Worm (Caenorhabditis elegans) whole organism, L1 larva: ENCODE results near the gene ifd-1.

Experiments
- C04F5.9 ChIP-seq: sonication (generic microtip); optimal IDR thresholded peaks from 2 replicates; lab custom pipeline; 2016; ENCODE audit warnings: missing genetic modification characterization, missing compliant biosample characterization
- C16A3.4 ChIP-seq: fragments of 150-350 bp; optimal IDR thresholded peaks from 2 replicates; lab custom pipeline; 2014; ENCODE audit warnings: missing biosample characterization, missing genetic modification characterization
- C34B4.2 ChIP-seq: sonication (generic microtip); optimal IDR thresholded peaks from 2 replicates; lab custom pipeline; 2017; ENCODE audit warnings: mild to moderate bottlenecking, missing genetic modification characterization, missing compliant biosample characterization
- F16B12.6 ChIP-seq: fragments of 150-350 bp; optimal IDR thresholded peaks from 2 replicates; lab custom pipeline; 2014; ENCODE audit warnings: missing biosample characterization, missing genetic modification characterization
- ceh-63 ChIP-seq: fragments of 200-800 bp; sonication (Bioruptor generic); optimal IDR thresholded peaks from 2 replicates; lab custom pipeline; 2018; ENCODE audit warnings: mild to moderate bottlenecking, missing genetic modification characterization, missing compliant biosample characterization
- ceh-82 ChIP-seq, 3 experiments: fragments of 150-350 bp in 1 of 3; sonication (generic microtip) in 2 of 3; optimal IDR thresholded peaks; 2 replicates each; lab custom pipeline; 2014 to 2017; ENCODE audit warnings: missing biosample characterization in 3 of 3, missing genetic modification characterization in 3 of 3
- ceh-88 ChIP-seq: fragments of 200-800 bp; sonication (Bioruptor generic); IDR thresholded peaks from 2 replicates; pipeline ENCODE4 v1.3.6; 2022; ENCODE audit warnings: missing genetic modification characterization, missing compliant biosample characterization
- ces-1 ChIP-seq: fragments of 150-350 bp; optimal IDR thresholded peaks from 2 replicates; lab custom pipeline; 2014; ENCODE audit warnings: missing biosample characterization, missing genetic modification reagents, missing genetic modification characterization
- dpl-1 ChIP-seq, 3 experiments: fragments of 150-350 bp in 2 of 3; sonication (generic microtip) in 1 of 3; optimal IDR thresholded peaks; 2 replicates each; lab custom pipeline; 2014 to 2017; ENCODE audit warnings: missing biosample characterization in 3 of 3, missing genetic modification characterization in 3 of 3, missing genetic modification reagents in 3 of 3
- dsc-1 ChIP-seq: sonication (generic microtip); optimal IDR thresholded peaks from 2 replicates; lab custom pipeline; 2016; ENCODE audit warnings: mild to moderate bottlenecking, missing genetic modification characterization, missing compliant biosample characterization
- efl-1 ChIP-seq, 4 experiments: fragments of 150-350 bp; optimal IDR thresholded peaks in 3 of 4; peaks in 1 of 4; 1 replicate in 1 of 4; 2 replicates in 3 of 4; lab custom pipeline; 2014; ENCODE audit warnings: missing biosample characterization in 2 of 4, missing genetic modification characterization in 2 of 4, missing genetic modification reagents in 2 of 4
- egl-13 ChIP-seq: sonication (generic microtip); optimal IDR thresholded peaks from 2 replicates; lab custom pipeline; 2016; ENCODE audit warnings: missing genotype, missing genetic modification reagents, missing genetic modification characterization, missing compliant biosample characterization
- elt-2 ChIP-seq: sonication (generic microtip); optimal IDR thresholded peaks from 2 replicates; lab custom pipeline; 2016; ENCODE audit warnings: missing genetic modification characterization, mild to moderate bottlenecking, inconsistent platforms, missing compliant biosample characterization, missing genetic modification reagents
- elt-3 ChIP-seq, 6 experiments: fragments of 150-350 bp in 1 of 6; sonication (generic microtip); optimal IDR thresholded peaks; 2 replicates each; lab custom pipeline; 2017 to 2018; ENCODE audit warnings: missing biosample characterization in 6 of 6, missing genetic modification characterization in 6 of 6, inconsistent platforms in 1 of 6
- ets-5 ChIP-seq: fragments of 200-800 bp; sonication (Bioruptor generic); IDR thresholded peaks from 2 replicates; pipeline ENCODE4 v1.3.6; 2022; ENCODE audit warnings: missing genetic modification characterization, missing compliant biosample characterization
- fkh-8 ChIP-seq: sonication (generic microtip); optimal IDR thresholded peaks from 2 replicates; lab custom pipeline; 2016; ENCODE audit warnings: mild to moderate bottlenecking, missing genetic modification characterization, missing compliant biosample characterization
- irx-1 ChIP-seq: sonication (generic microtip); optimal IDR thresholded peaks from 2 replicates; lab custom pipeline; 2016; ENCODE audit warnings: missing genetic modification characterization, missing compliant biosample characterization
- lin-13 ChIP-seq: fragments of 150-350 bp; optimal IDR thresholded peaks from 2 replicates; lab custom pipeline; 2014; ENCODE audit warnings: missing biosample characterization, missing genetic modification reagents, missing genetic modification characterization
- lin-15B ChIP-seq: fragments of 150-350 bp; sonication (generic microtip); optimal IDR thresholded peaks from 3 replicates; lab custom pipeline; 2014; ENCODE audit warnings: missing biosample characterization, missing genetic modification characterization
- lin-35 ChIP-seq, 2 experiments: fragments of 150-350 bp; optimal IDR thresholded peaks; 2 replicates each; lab custom pipeline; 2014; ENCODE audit warnings: missing biosample characterization in 2 of 2, missing genetic modification characterization in 2 of 2, missing genetic modification reagents in 2 of 2
- lin-39 ChIP-seq: fragments of 150-350 bp; optimal IDR thresholded peaks from 2 replicates; lab custom pipeline; 2014; ENCODE audit warnings: missing biosample characterization, missing genetic modification reagents, missing genetic modification characterization
- lsy-2 ChIP-seq, 2 experiments: fragments of 150-350 bp; optimal IDR thresholded peaks; 2 replicates each; lab custom pipeline; 2014; ENCODE audit warnings: missing biosample characterization in 2 of 2, missing genetic modification characterization in 2 of 2
- mab-9 ChIP-seq: fragments of 200-800 bp; sonication (Bioruptor generic); IDR thresholded peaks from 2 replicates; pipeline ENCODE4 v1.3.6; 2022; ENCODE audit warnings: missing genetic modification reagents, missing genetic modification characterization, missing compliant biosample characterization
- mef-2 ChIP-seq: fragments of 150-350 bp; optimal IDR thresholded peaks from 2 replicates; lab custom pipeline; 2014; ENCODE audit warnings: missing biosample characterization, missing genetic modification characterization
- nhr-19 ChIP-seq: fragments of 200-800 bp; sonication (Bioruptor generic); conservative IDR thresholded peaks from 2 replicates; pipeline ENCODE4 v1.3.6; 2022; ENCODE audit warnings: missing genetic modification characterization, missing compliant biosample characterization
- nhr-20 ChIP-seq: sonication (generic microtip); optimal IDR thresholded peaks from 2 replicates; lab custom pipeline; 2016; ENCODE audit warnings: mild to moderate bottlenecking, missing genetic modification characterization, missing compliant biosample characterization
- nhr-28 ChIP-seq: fragments of 150-350 bp; optimal IDR thresholded peaks from 2 replicates; lab custom pipeline; 2014; ENCODE audit warnings: missing biosample characterization, missing genetic modification characterization
- nhr-76 ChIP-seq: sonication (generic microtip); optimal IDR thresholded peaks from 2 replicates; lab custom pipeline; 2017; ENCODE audit warnings: missing biosample characterization, missing genetic modification characterization
- nhr-77 ChIP-seq: fragments of 150-350 bp; optimal IDR thresholded peaks from 2 replicates; lab custom pipeline; 2014; ENCODE audit warnings: missing biosample characterization, missing genetic modification characterization
- nhr-84 ChIP-seq: sonication (generic microtip); optimal IDR thresholded peaks from 2 replicates; lab custom pipeline; 2017; ENCODE audit warnings: missing biosample characterization, missing genetic modification characterization
- pag-3 ChIP-seq: sonication (generic microtip); optimal IDR thresholded peaks from 2 replicates; lab custom pipeline; 2017; ENCODE audit warnings: missing genetic modification characterization, mild to moderate bottlenecking, missing compliant biosample characterization, antibody characterized with exemption, borderline replicate concordance; ENCODE audit not compliant: insufficient read depth
- pax-3 ChIP-seq: fragments of 200-800 bp; sonication (Bioruptor generic); optimal IDR thresholded peaks from 2 replicates; lab custom pipeline; 2018; ENCODE audit warnings: mild to moderate bottlenecking, missing genetic modification characterization, moderate library complexity, missing compliant biosample characterization
- pqm-1 ChIP-seq: sonication (generic microtip); optimal IDR thresholded peaks from 3 replicates; lab custom pipeline; 2017; ENCODE audit warnings: missing biosample characterization, missing genetic modification characterization
- rnt-1 ChIP-seq: sonication (generic microtip); optimal IDR thresholded peaks from 2 replicates; lab custom pipeline; 2016; ENCODE audit warnings: mild to moderate bottlenecking, missing genetic modification characterization, moderate library complexity, missing compliant biosample characterization
- skn-1 ChIP-seq: fragments of 150-350 bp; optimal IDR thresholded peaks from 2 replicates; lab custom pipeline; 2014; ENCODE audit warnings: missing biosample characterization, missing genetic modification characterization
- sup-37 ChIP-seq: fragments of 200-800 bp; sonication (Bioruptor generic); optimal IDR thresholded peaks from 2 replicates; lab custom pipeline; 2018; ENCODE audit warnings: mild to moderate bottlenecking, missing genetic modification characterization, missing compliant biosample characterization
- swsn-7 ChIP-seq: sonication (generic microtip); optimal IDR thresholded peaks from 2 replicates; lab custom pipeline; 2016; ENCODE audit warnings: missing genetic modification characterization, missing compliant biosample characterization
- tlp-1 ChIP-seq: fragments of 150-350 bp; optimal IDR thresholded peaks from 2 replicates; lab custom pipeline; 2014; ENCODE audit warnings: missing biosample characterization, missing genetic modification characterization
- unc-30 ChIP-seq: sonication (generic microtip); optimal IDR thresholded peaks from 2 replicates; lab custom pipeline; 2017; ENCODE audit warnings: missing biosample characterization, missing genetic modification characterization
- unc-62 ChIP-seq: fragments of 150-350 bp; optimal IDR thresholded peaks from 2 replicates; lab custom pipeline; 2014; ENCODE audit warnings: missing biosample characterization, missing genetic modification reagents, missing genetic modification characterization
- unc-86 ChIP-seq: sonication (generic microtip); optimal IDR thresholded peaks from 2 replicates; lab custom pipeline; 2016; ENCODE audit warnings: missing genetic modification characterization, missing compliant biosample characterization
- unc-98 ChIP-seq: fragments of 200-800 bp; sonication (Bioruptor generic); IDR thresholded peaks from 2 replicates; pipeline ENCODE4 v1.3.6; 2022; ENCODE audit warnings: missing genetic modification characterization, missing compliant biosample characterization
- zag-1 ChIP-seq: fragments of 150-350 bp; optimal IDR thresholded peaks from 2 replicates; lab custom pipeline; 2014; ENCODE audit warnings: missing biosample characterization, missing genetic modification characterization
- zip-4 ChIP-seq: fragments of 200-800 bp; sonication (Bioruptor generic); optimal IDR thresholded peaks from 2 replicates; lab custom pipeline; 2018; ENCODE audit warnings: mild to moderate bottlenecking, missing genetic modification characterization, moderate library complexity, missing compliant biosample characterization

The ifd-1 gene

DNA sequence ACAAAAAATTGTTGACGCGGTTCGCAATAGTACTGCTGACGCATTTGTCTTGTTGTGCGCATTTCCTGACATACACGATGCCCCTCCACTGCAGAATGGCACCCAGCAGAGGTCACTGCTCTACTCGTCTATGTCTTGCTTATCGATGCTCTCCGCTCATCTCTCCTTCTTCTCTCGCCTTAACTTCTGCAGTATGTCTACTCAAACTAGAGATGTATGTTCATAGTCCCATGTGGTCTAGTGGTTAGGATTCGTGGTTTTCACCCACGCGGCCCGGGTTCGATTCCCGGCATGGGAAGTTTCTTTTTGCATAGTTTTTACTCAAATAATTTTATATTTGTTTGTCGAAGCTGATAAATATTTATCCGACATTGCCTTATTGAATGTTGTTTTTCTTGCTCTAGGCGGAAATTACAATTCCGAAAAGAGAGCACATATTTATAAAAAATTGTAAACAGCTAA lies 11.7 kb upstream of the ifd-1 start, which contains the start of gene C28G1.2 (continued):
- TF ChIP-seq unc-98 (GFP tag; lab: Robert Waterston, UW) = peak; percentile 65; the same call in 1 of the 2 replicates
- TF ChIP-seq sup-37 (GFP tag; lab: Kevin White, UChicago) = peak; percentile 82
- peak in 2 of 6 experiments; percentile 34 to 81 for TF ChIP-seq elt-3 (tag; optimal IDR thresholded peaks at IDR 0.05; lab: Kevin White, UChicago)
- peak; percentile 80 for TF ChIP-seq skn-1 (tag; lab: Kevin White, UChicago)
- TF ChIP-seq nhr-76 (tag; lab: Kevin White, UChicago) = peak; percentile 87
- peak; percentile 50 for TF ChIP-seq lin-15B
- peak; percentile 74 for TF ChIP-seq lin-13 (GFP tag; lab: Kevin White, UChicago)
- no peak for TF ChIP-seq nhr-84 (tag; lab: Kevin White, UChicago)
- peak; percentile 89 for TF ChIP-seq C16A3.4
- TF ChIP-seq ets-5 (GFP tag; lab: Robert Waterston, UW) = no peak
- no peak for TF ChIP-seq tlp-1 (tag; lab: Kevin White, UChicago)
- TF ChIP-seq unc-62 = no peak
- TF ChIP-seq pag-3 (tag; lab: Kevin White, UChicago) = peak; percentile 73
- TF ChIP-seq lin-35 (GFP tag; optimal IDR thresholded peaks at IDR 0.05; lab: Kevin White, UChicago) = peak; percentile 80 to 84

DNA sequence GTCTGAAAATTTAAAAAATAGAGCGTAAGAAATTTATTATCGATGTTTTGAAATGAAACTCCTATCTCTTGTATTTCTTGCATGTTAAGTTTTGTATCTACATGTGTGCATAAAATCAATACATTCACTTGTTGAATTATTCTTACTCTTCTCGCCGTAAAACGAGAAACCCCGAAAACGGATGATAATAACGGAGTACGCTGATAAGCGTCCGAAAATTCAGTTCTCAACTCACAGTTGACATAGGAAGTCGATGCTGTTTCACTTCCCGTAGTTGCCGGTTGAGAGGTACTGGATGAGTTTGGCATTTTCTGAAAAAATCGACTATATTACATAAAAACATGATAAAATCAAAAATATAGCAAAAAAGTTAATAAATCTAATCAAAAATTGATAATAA lies 11.2 kb upstream of the ifd-1 start, which contains the start of gene sec-15:
Gene sec-15, minus strand, starts transcription at position 311 of the 400 bp plus-strand sequence.
- TF ChIP-seq nhr-77 (tag; lab: Kevin White, UChicago) = no peak
- TF ChIP-seq F16B12.6 (tag; lab: Kevin White, UChicago) = no peak
- TF ChIP-seq ceh-82 (tag; optimal IDR thresholded peaks at IDR 0.05; lab: Kevin White, UChicago) = no peak
- no peak for TF ChIP-seq nhr-28 (tag; lab: Kevin White, UChicago)
- no peak for TF ChIP-seq zag-1
- TF ChIP-seq irx-1 = no peak
- TF ChIP-seq unc-86 (tag; lab: Kevin White, UChicago) = no peak
- TF ChIP-seq ceh-63 (GFP tag; lab: Kevin White, UChicago) = no peak
- no peak for TF ChIP-seq nhr-19
- TF ChIP-seq swsn-7 = no peak
- TF ChIP-seq C34B4.2 (tag; lab: Kevin White, UChicago) = no peak
- TF ChIP-seq nhr-20 = no peak
- TF ChIP-seq lin-35 (GFP tag; optimal IDR thresholded peaks at IDR 0.05; lab: Kevin White, UChicago) = no peak
- TF ChIP-seq lin-39 (tag; lab: Kevin White, UChicago) = no peak
- TF ChIP-seq elt-2 (tag; lab: Kevin White, UChicago) = no peak
- TF ChIP-seq mab-9 (GFP tag; lab: Robert Waterston, UW) = no peak
- no peak for TF ChIP-seq zip-4 (GFP tag; lab: Kevin White, UChicago)
- TF ChIP-seq fkh-8 = no peak
- TF ChIP-seq lsy-2 (tag; optimal IDR thresholded peaks at IDR 0.05; lab: Kevin White, UChicago) = no peak

DNA sequence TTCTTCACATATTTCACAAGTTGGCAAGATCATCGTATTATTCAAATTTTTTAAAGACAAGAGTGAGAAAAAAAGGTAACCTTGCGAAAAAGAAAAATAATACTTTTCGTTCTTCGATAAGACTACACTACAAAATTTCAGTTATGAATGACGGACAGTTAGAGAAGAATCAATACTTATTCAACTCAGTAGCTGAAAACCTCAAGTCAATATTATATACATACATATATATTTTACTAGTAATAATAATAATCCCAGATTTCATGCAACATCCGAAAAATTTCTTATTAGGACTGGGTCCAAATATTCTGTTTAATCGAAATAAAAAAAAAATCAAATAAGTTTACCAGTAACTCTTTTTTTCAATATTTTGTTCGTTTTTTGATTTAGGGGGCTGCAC lies 6.9 kb upstream of the ifd-1 start, which contains the start of gene C28G1.6:
Gene C28G1.6, minus strand, starts transcription at position 101 of the 400 bp plus-strand sequence.
- TF ChIP-seq elt-2 (tag; lab: Kevin White, UChicago) = peak; percentile 14
- TF ChIP-seq swsn-7 = no peak
- TF ChIP-seq dpl-1 (GFP tag; optimal IDR thresholded peaks at IDR 0.05; lab: Kevin White, UChicago) = no peak
- TF ChIP-seq, all 84 proteins: peak for 1

DNA sequence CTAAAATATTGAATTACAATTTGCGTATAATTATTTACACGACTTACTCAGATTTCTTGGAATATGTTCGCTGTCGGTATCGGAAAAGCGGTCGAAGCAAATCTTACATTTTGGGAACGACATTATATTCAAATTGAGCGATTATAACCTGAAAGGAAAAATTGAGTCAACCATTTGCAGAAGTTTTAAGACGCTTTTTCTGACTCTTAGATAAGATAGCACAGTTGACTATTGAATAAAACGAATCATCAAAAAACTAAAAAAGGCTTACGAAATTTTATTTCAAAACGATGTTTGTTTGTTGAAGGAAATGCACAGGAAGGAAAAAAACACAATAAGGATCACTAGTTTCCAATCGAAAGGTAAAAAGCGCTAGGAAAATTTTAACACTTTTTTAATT lies 4.1 kb upstream of the ifd-1 start, which contains the start of gene rcs-1:
Gene rcs-1, minus strand, starts transcription at position 176 of the 400 bp plus-strand sequence.
- TF ChIP-seq unc-30 (tag; lab: Kevin White, UChicago) (no peak), mef-2 (no peak), skn-1 (tag; lab: Kevin White, UChicago) (no peak), pax-3 (tag; lab: Kevin White, UChicago) (no peak), egl-13 (tag; lab: Kevin White, UChicago) (no peak), C34B4.2 (tag; lab: Kevin White, UChicago) (no peak), zag-1 (no peak), C04F5.9 (tag; lab: Kevin White, UChicago) (no peak), efl-1 (optimal IDR thresholded peaks at IDR 0.05; lab: Kevin White, UChicago) (no peak), efl-1 (GFP tag; optimal IDR thresholded peaks at IDR 0.05 in 1 of 2; lab: Kevin White, UChicago) (no peak), ces-1 (GFP tag; lab: Kevin White, UChicago) (no peak), dsc-1 (tag; lab: Kevin White, UChicago) (no peak), rnt-1 (tag; lab: Kevin White, UChicago) (no peak), ceh-88 (GFP tag; lab: Robert Waterston, UW) (no peak), sup-37 (GFP tag; lab: Kevin White, UChicago) (no peak), zip-4 (GFP tag; lab: Kevin White, UChicago) (no peak), pqm-1 (tag; lab: Kevin White, UChicago) (no peak)
